Fruit fly (Drosophila melanogaster) whole organism, embryonic: ENCODE data around the gene Pde9.
A peak's percentile ranks its signal among the peaks of the same experiment; 100 is the strongest.

ENCODE experiments used
- Atf3 ChIP-seq: fragments of 200-800 bp; sonication (Bioruptor generic); optimal IDR thresholded peaks from 3 replicates; lab custom pipeline; 2016; ENCODE audit warnings: missing biosample characterization, missing genetic modification characterization
- Atf6 ChIP-seq: fragments of 200-800 bp; sonication (Bioruptor generic); IDR thresholded peaks from 2 replicates; pipeline ENCODE4 v1.3.6; 2022; ENCODE audit warnings: missing biosample characterization, missing genetic modification characterization
- BtbVII ChIP-seq: fragments of 200-800 bp; sonication (Bioruptor generic); optimal IDR thresholded peaks from 3 replicates; lab custom pipeline; 2017; ENCODE audit warnings: missing biosample characterization, mild to moderate bottlenecking, missing genetic modification characterization
- CG10366 ChIP-seq: fragments of 200-800 bp; sonication (Bioruptor generic); IDR thresholded peaks from 2 replicates; pipeline ENCODE4 v1.3.6; 2022; ENCODE audit warnings: missing biosample characterization, missing genetic modification characterization
- CG10462 ChIP-seq: fragments of 200-800 bp; sonication (Bioruptor generic); optimal IDR thresholded peaks from 2 replicates; lab custom pipeline; 2016; ENCODE audit warnings: missing biosample characterization, missing genetic modification characterization
- CG10654 ChIP-seq: fragments of 200-800 bp; sonication (Bioruptor generic); optimal IDR thresholded peaks from 2 replicates; lab custom pipeline; 2016; ENCODE audit warnings: missing biosample characterization, missing genetic modification characterization
- CG12659 ChIP-seq: fragments of 200-800 bp; sonication (Bioruptor generic); optimal IDR thresholded peaks from 3 replicates; lab custom pipeline; 2017; ENCODE audit warnings: mild to moderate bottlenecking, missing biosample characterization, missing genetic modification reagents, missing genetic modification characterization
- CG13775 ChIP-seq: fragments of 200-800 bp; sonication (Bioruptor generic); optimal IDR thresholded peaks from 3 replicates; lab custom pipeline; 2017; ENCODE audit warnings: missing biosample characterization, mild to moderate bottlenecking, missing genetic modification characterization
- CG14441 ChIP-seq: fragments of 200-800 bp; sonication (Bioruptor generic); IDR thresholded peaks from 2 replicates; pipeline ENCODE4 v1.3.6; 2022; ENCODE audit warnings: missing biosample characterization, missing genetic modification characterization
- CG17186 ChIP-seq: fragments of 200-800 bp; sonication (Bioruptor generic); optimal IDR thresholded peaks from 3 replicates; lab custom pipeline; 2017; ENCODE audit warnings: missing biosample characterization, missing genetic modification reagents, missing genetic modification characterization
- CG17385 ChIP-seq: fragments of 200-800 bp; sonication (Bioruptor generic); optimal IDR thresholded peaks from 3 replicates; lab custom pipeline; 2018; ENCODE audit warnings: missing biosample characterization, mild to moderate bottlenecking, missing genetic modification characterization
- CG1792 ChIP-seq: fragments of 200-800 bp; sonication (Bioruptor generic); optimal IDR thresholded peaks from 2 replicates; lab custom pipeline; 2016; ENCODE audit warnings: missing biosample characterization, missing genetic modification characterization
- CG2129 ChIP-seq: fragments of 200-800 bp; sonication (Bioruptor generic); IDR thresholded peaks from 2 replicates; pipeline ENCODE4 v1.3.6; 2022; ENCODE audit warnings: missing biosample characterization, missing genetic modification characterization; ENCODE audit not compliant: partially characterized antibody
- CG2712 ChIP-seq: fragments of 200-800 bp; optimal IDR thresholded peaks from 3 replicates; lab custom pipeline; 2019; ENCODE audit warnings: missing biosample characterization, mild to moderate bottlenecking, missing genetic modification characterization, moderate library complexity
- CG32767 ChIP-seq: fragments of 200-800 bp; sonication (Bioruptor generic); IDR thresholded peaks from 2 replicates; pipeline ENCODE4 v1.3.6; 2022; ENCODE audit warnings: missing biosample characterization, missing genetic modification characterization
- CG3281 ChIP-seq: fragments of 200-800 bp; sonication (Bioruptor generic); optimal IDR thresholded peaks from 3 replicates; lab custom pipeline; 2017; ENCODE audit warnings: missing biosample characterization, mild to moderate bottlenecking, missing genetic modification characterization
- CG3995 ChIP-seq: fragments of 200-800 bp; sonication (Bioruptor generic); optimal IDR thresholded peaks from 3 replicates; lab custom pipeline; 2016; ENCODE audit warnings: missing biosample characterization, missing genetic modification characterization
- CG6654 ChIP-seq: fragments of 200-800 bp; sonication (Bioruptor generic); optimal IDR thresholded peaks from 2 replicates; lab custom pipeline; 2017; ENCODE audit warnings: missing biosample characterization, mild to moderate bottlenecking, missing genetic modification characterization
- CG6791 ChIP-seq: fragments of 200-800 bp; sonication (Bioruptor generic); IDR thresholded peaks from 3 replicates; pipeline ENCODE4 v1.3.6; 2022; ENCODE audit warnings: missing biosample characterization, missing genetic modification characterization; ENCODE audit not compliant: partially characterized antibody
- CG6854 ChIP-seq: fragments of 200-800 bp; sonication (Bioruptor generic); optimal IDR thresholded peaks from 3 replicates; lab custom pipeline; 2017; ENCODE audit warnings: missing biosample characterization, mild to moderate bottlenecking, missing genetic modification characterization
- CG7271 ChIP-seq: fragments of 200-800 bp; sonication (Bioruptor generic); optimal IDR thresholded peaks from 2 replicates; lab custom pipeline; 2018; ENCODE audit warnings: missing biosample characterization, mild to moderate bottlenecking, missing genetic modification characterization, moderate library complexity
- CG8924 ChIP-seq: fragments of 200-800 bp; optimal IDR thresholded peaks from 3 replicates; lab custom pipeline; 2019; ENCODE audit warnings: missing biosample characterization, mild to moderate bottlenecking, missing genetic modification characterization, moderate library complexity
- CTCF ChIP-seq: fragments of 200-800 bp; sonication (Bioruptor generic); optimal IDR thresholded peaks from 2 replicates; lab custom pipeline; 2017; ENCODE audit warnings: missing biosample characterization, mild to moderate bottlenecking, missing genetic modification characterization, moderate library complexity
- Dad ChIP-seq: fragments of 200-800 bp; sonication (Bioruptor generic); optimal IDR thresholded peaks from 3 replicates; lab custom pipeline; 2016; ENCODE audit warnings: missing biosample characterization, missing genetic modification characterization
- Dip2 ChIP-seq: fragments of 200-800 bp; sonication (Bioruptor generic); IDR thresholded peaks from 2 replicates; pipeline ENCODE4 v1.3.6; 2022; ENCODE audit warnings: missing biosample characterization, missing genetic modification characterization
- Dp ChIP-seq: fragments of 200-800 bp; sonication (Bioruptor generic); optimal IDR thresholded peaks from 2 replicates; lab custom pipeline; 2018; ENCODE audit warnings: missing biosample characterization, mild to moderate bottlenecking, missing genetic modification characterization, moderate library complexity
- E2f2 ChIP-seq: fragments of 200-800 bp; sonication (Bioruptor generic); IDR thresholded peaks from 2 replicates; pipeline ENCODE4 v1.3.6; 2022; ENCODE audit warnings: missing biosample characterization, missing genetic modification characterization
- Ets97D ChIP-seq: fragments of 200-800 bp; sonication (Bioruptor generic); optimal IDR thresholded peaks from 3 replicates; lab custom pipeline; 2016; ENCODE audit warnings: missing biosample characterization, missing genetic modification characterization
- Fer1 ChIP-seq: fragments of 200-800 bp; sonication (Bioruptor generic); optimal IDR thresholded peaks from 2 replicates; lab custom pipeline; 2017; ENCODE audit warnings: missing biosample characterization, mild to moderate bottlenecking, missing genetic modification characterization
- HmgZ ChIP-seq: fragments of 200-800 bp; sonication (Bioruptor generic); optimal IDR thresholded peaks from 2 replicates; lab custom pipeline; 2018; ENCODE audit warnings: missing biosample characterization, mild to moderate bottlenecking, missing genetic modification characterization
- Hsf ChIP-seq: fragments of 200-800 bp; sonication (Bioruptor generic); optimal IDR thresholded peaks from 3 replicates; lab custom pipeline; 2016; ENCODE audit warnings: missing biosample characterization, missing genetic modification characterization
- Mad ChIP-seq: fragments of 200-800 bp; sonication (Bioruptor generic); optimal IDR thresholded peaks from 2 replicates; lab custom pipeline; 2016; ENCODE audit warnings: missing biosample characterization, missing genetic modification characterization
- Myb ChIP-seq: fragments of 200-800 bp; sonication (Bioruptor generic); optimal IDR thresholded peaks from 2 replicates; lab custom pipeline; 2016; ENCODE audit warnings: missing biosample characterization, missing genetic modification characterization
- NC2α ChIP-seq: fragments of 200-800 bp; sonication (Bioruptor generic); optimal IDR thresholded peaks from 2 replicates; lab custom pipeline; 2016; ENCODE audit warnings: missing biosample characterization, missing genetic modification characterization
- Nf-YA ChIP-seq: fragments of 200-800 bp; sonication (Bioruptor generic); IDR thresholded peaks from 2 replicates; pipeline ENCODE4 v1.3.6; 2022; ENCODE audit warnings: missing biosample characterization, missing genetic modification characterization
- Sry-β ChIP-seq: fragments of 200-800 bp; sonication (Bioruptor generic); optimal IDR thresholded peaks from 2 replicates; lab custom pipeline; 2018; ENCODE audit warnings: missing biosample characterization, mild to moderate bottlenecking, missing genetic modification characterization, moderate library complexity
- Ssrp ChIP-seq: fragments of 200-800 bp; sonication (Bioruptor generic); optimal IDR thresholded peaks from 2 replicates; lab custom pipeline; 2018; ENCODE audit warnings: missing biosample characterization, mild to moderate bottlenecking, missing genetic modification characterization, moderate library complexity
- ato ChIP-seq: fragments of 200-800 bp; sonication (Bioruptor generic); IDR thresholded peaks from 2 replicates; pipeline ENCODE4 v1.3.6; 2022; ENCODE audit warnings: missing biosample characterization, missing genetic modification characterization; ENCODE audit not compliant: partially characterized antibody
- eve ChIP-seq, 2 experiments: fragments of >200 bp; optimal IDR thresholded peaks; 2 replicates each; lab custom pipeline; 2017; ENCODE audit warnings: missing biosample characterization in 2 of 2, missing genetic modification characterization in 2 of 2
- ewg ChIP-seq: fragments of 200-800 bp; sonication (Bioruptor generic); optimal IDR thresholded peaks from 3 replicates; lab custom pipeline; 2017; ENCODE audit warnings: mild to moderate bottlenecking, missing biosample characterization, missing genetic modification reagents, missing genetic modification characterization
- eyg ChIP-seq: fragments of 200-800 bp; sonication (Bioruptor generic); optimal IDR thresholded peaks from 3 replicates; lab custom pipeline; 2016; ENCODE audit warnings: missing biosample characterization, missing genetic modification characterization
- gcm ChIP-seq: fragments of 200-800 bp; sonication (Bioruptor generic); optimal IDR thresholded peaks from 2 replicates; lab custom pipeline; 2019; ENCODE audit warnings: missing biosample characterization, mild to moderate bottlenecking, missing genetic modification characterization, moderate library complexity
- lola ChIP-seq, 3 experiments: fragments of >200 bp in 2 of 3; fragments of 200-800 bp in 1 of 3; sonication (Bioruptor generic) in 1 of 3; optimal IDR thresholded peaks; 2 replicates each; lab custom pipeline; 2017 to 2019; ENCODE audit warnings: missing biosample characterization in 3 of 3, missing genetic modification characterization in 3 of 3, mild to moderate bottlenecking in 1 of 3, moderate library complexity in 1 of 3
- maf-S ChIP-seq: fragments of 200-800 bp; sonication (Bioruptor generic); optimal IDR thresholded peaks from 2 replicates; lab custom pipeline; 2016; ENCODE audit warnings: missing biosample characterization, missing genetic modification characterization
- slp2 ChIP-seq: fragments of 200-800 bp; sonication (Bioruptor generic); optimal IDR thresholded peaks from 2 replicates; lab custom pipeline; 2016; ENCODE audit warnings: missing biosample characterization, missing genetic modification characterization
- tap ChIP-seq: fragments of 200-800 bp; optimal IDR thresholded peaks from 3 replicates; lab custom pipeline; 2019; ENCODE audit warnings: missing biosample characterization, mild to moderate bottlenecking, missing genetic modification characterization, moderate library complexity
- trh ChIP-seq: fragments of 200-800 bp; sonication (Bioruptor generic); optimal IDR thresholded peaks from 2 replicates; lab custom pipeline; 2016; ENCODE audit warnings: missing biosample characterization, missing genetic modification characterization
- unc-4 ChIP-seq: fragments of 200-800 bp; sonication (Bioruptor generic); IDR thresholded peaks from 2 replicates; pipeline ENCODE4 v1.3.6; 2022; ENCODE audit warnings: missing biosample characterization, missing genetic modification characterization; ENCODE audit not compliant: partially characterized antibody
- wor ChIP-seq: fragments of 200-800 bp; sonication (Bioruptor generic); IDR thresholded peaks from 2 replicates; pipeline ENCODE4 v1.3.6; 2022; ENCODE audit warnings: missing biosample characterization, missing genetic modification characterization

Gene Pde9

DNA sequence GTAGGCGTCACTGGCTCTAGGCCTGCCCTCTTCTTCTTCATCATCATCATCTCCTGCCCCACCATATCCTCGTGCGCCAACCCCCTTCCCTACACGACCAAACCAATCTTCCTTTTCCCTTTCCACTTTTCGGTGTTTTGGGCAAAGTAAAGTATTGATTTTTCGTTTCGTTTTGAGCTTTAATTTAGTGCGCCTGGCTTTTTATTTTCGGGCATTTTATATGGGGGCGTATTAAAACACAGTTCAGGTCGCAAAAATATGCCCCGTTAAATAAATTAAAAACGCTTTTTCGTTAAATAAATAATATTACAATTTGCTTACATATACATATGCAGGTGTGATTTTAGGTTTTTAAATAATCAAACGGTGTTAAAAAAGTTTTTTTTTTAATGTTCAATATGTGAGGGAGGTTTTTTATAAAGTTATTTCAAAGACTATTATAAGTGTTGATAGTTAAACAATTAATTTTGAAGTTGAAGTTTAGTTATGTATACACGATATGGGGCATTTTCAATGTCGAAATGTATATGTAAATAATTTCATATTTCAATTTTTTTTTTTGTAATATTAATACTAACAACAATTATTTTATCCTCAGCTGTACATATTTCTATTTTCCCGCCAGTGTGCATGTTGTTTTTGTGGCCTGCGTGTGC lies 159.3 kb downstream of the Pde9 start (continued):
- TF ChIP-seq CG10462 (GFP tag; lab: Kevin White, UChicago) (peak; percentile 20), CG8924 (tag; lab: Kevin White, UChicago) (peak; percentile 83), BtbVII (peak; percentile 61), ato (GFP tag; lab: Robert Waterston, UW) (no peak), CG13775 (GFP tag; lab: Kevin White, UChicago) (peak; percentile 69), E2f2 (peak; percentile 27; the same call in 1 of the 2 replicates), CG2712 (tag; lab: Kevin White, UChicago) (peak; percentile 84), CG17385 (GFP tag; lab: Kevin White, UChicago) (peak; percentile 78), Nf-YA (GFP tag; lab: Robert Waterston, UW) (peak; percentile 26; the same call in 1 of the 2 replicates), wor (GFP tag; lab: Robert Waterston, UW) (peak; percentile 37; the same call in 1 of the 2 replicates), CG10654 (GFP tag; lab: Kevin White, UChicago) (peak; percentile 43), NC2α (GFP tag; lab: Kevin White, UChicago) (no peak), CG14441 (GFP tag; lab: Robert Waterston, UW) (peak; percentile 53; the same call in 1 of the 2 replicates), Ets97D (GFP tag; lab: Kevin White, UChicago) (no peak), Dad (no peak), Myb (no peak), Fer1 (GFP tag; lab: Kevin White, UChicago) (peak; percentile 71), CG12659 (GFP tag; lab: Kevin White, UChicago) (peak; percentile 85), Atf6 (GFP tag; lab: Robert Waterston, UW) (peak; percentile 35; the same call in 1 of the 2 replicates), Atf3 (GFP tag; lab: Kevin White, UChicago) (no peak), eyg (GFP tag; lab: Kevin White, UChicago) (no peak), Hsf (peak; percentile 47), gcm (GFP tag; lab: Kevin White, UChicago) (peak; percentile 71), CG6854 (GFP tag; lab: Kevin White, UChicago) (peak; percentile 60), unc-4 (GFP tag; lab: Robert Waterston, UW) (no peak), Sry-β (GFP tag; lab: Kevin White, UChicago) (no peak), Ssrp (tag; lab: Kevin White, UChicago) (peak; percentile 78), CG3281 (peak; percentile 81), Mad (GFP tag; lab: Kevin White, UChicago) (no peak), trh (GFP tag; lab: Kevin White, UChicago) (peak; percentile 20), CG17186 (GFP tag; lab: Kevin White, UChicago) (no peak), slp2 (GFP tag; lab: Kevin White, UChicago) (no peak), HmgZ (tag; lab: Kevin White, UChicago) (no peak), CG32767 (GFP tag; lab: Robert Waterston, UW) (peak; percentile 35; the same call in 1 of the 2 replicates), CG7271 (no peak), CG10366 (peak; percentile 27; the same call in 1 of the 2 replicates), eve (GFP tag; optimal IDR thresholded peaks at IDR 0.05; lab: Kevin White, UChicago) (no peak), CG3995 (GFP tag; lab: Kevin White, UChicago) (no peak), CTCF (GFP tag; lab: Kevin White, UChicago) (peak; percentile 12), CG2129 (GFP tag; lab: Robert Waterston, UW) (no peak), ewg (peak; percentile 62), Dip2 (GFP tag; lab: Robert Waterston, UW) (no peak), CG6791 (GFP tag; lab: Robert Waterston, UW) (no peak), lola (GFP tag; optimal IDR thresholded peaks at IDR 0.05; lab: Kevin White, UChicago) (peak in 1 of 3 experiments; percentile 71), tap (tag; lab: Kevin White, UChicago) (peak; percentile 74), CG6654 (GFP tag; lab: Kevin White, UChicago) (peak; percentile 71), maf-S (GFP tag; lab: Kevin White, UChicago) (no peak), CG1792 (GFP tag; lab: Kevin White, UChicago) (no peak), Dp (GFP tag; lab: Kevin White, UChicago) (no peak)
